Fruit fly (Drosophila melanogaster): Measurements from ENCODE around the gene CG2991.

CG2991 gene

dm6 chr2L:2872309-2872932 lies 15.5 kb downstream of the CG2991 start (continued):
- TF ChIP-seq lbe (GFP tag; optimal IDR thresholded peaks at IDR 0.05) (no peak), CG31441 (GFP tag; IDR thresholded peaks at IDR 0.05) (peak; percentile 28; the same call in 1 of the 2 replicates), seq (GFP tag; IDR thresholded peaks at IDR 0.05) (peak; percentile 46; the same call in 1 of the 2 replicates), Hand (GFP tag; optimal IDR thresholded peaks at IDR 0.05) (no peak), CG12155 (GFP tag; optimal IDR thresholded peaks at IDR 0.05) (no peak), esg (GFP tag; conservative IDR thresholded peaks at IDR 0.05) (0 out of 2 replicates have a peak, but pooled peaks have one; percentile 17), zen (tag; optimal IDR thresholded peaks at IDR 0.05) (no peak), twi (tag; optimal IDR thresholded peaks at IDR 0.05) (peak; percentile 4), tll (GFP tag; optimal IDR thresholded peaks at IDR 0.05) (no peak), chif (GFP tag; optimal IDR thresholded peaks at IDR 0.05) (no peak), slou (GFP tag; optimal IDR thresholded peaks at IDR 0.05) (no peak), CG5245 (GFP tag; optimal IDR thresholded peaks at IDR 0.05) (no peak), C15 (GFP tag; IDR thresholded peaks at IDR 0.05) (no peak), pum (GFP tag; optimal IDR thresholded peaks at IDR 0.05) (no peak), kni (GFP tag; optimal IDR thresholded peaks at IDR 0.05) (no peak), Dip3 (GFP tag; optimal IDR thresholded peaks at IDR 0.05) (no peak), unpg (GFP tag; optimal IDR thresholded peaks at IDR 0.05) (peak; percentile 12), CG11695 (GFP tag; IDR thresholded peaks at IDR 0.05) (peak; percentile 73), CG3838 (GFP tag; optimal IDR thresholded peaks at IDR 0.05) (no peak), trem (tag; optimal IDR thresholded peaks at IDR 0.05) (no peak), nerfin-1 (tag; optimal IDR thresholded peaks at IDR 0.05) (no peak), CG15073 (GFP tag; optimal IDR thresholded peaks at IDR 0.05) (no peak), CG15514 (GFP tag; optimal IDR thresholded peaks at IDR 0.05) (peak; percentile 57), CHES-1-like (GFP tag; optimal IDR thresholded peaks at IDR 0.05) (no peak), sqz (GFP tag; optimal IDR thresholded peaks at IDR 0.05) (peak; percentile 63), Abd-B (GFP tag; optimal IDR thresholded peaks at IDR 0.05) (no peak), Deaf1 (tag; optimal IDR thresholded peaks at IDR 0.05) (peak; percentile 26), her (GFP tag; optimal IDR thresholded peaks at IDR 0.05) (no peak), CG10267 (tag; optimal IDR thresholded peaks at IDR 0.05) (peak; percentile 5), CG18599 (GFP tag; optimal IDR thresholded peaks at IDR 0.05) (peak; percentile 78), CG10565 (GFP tag; optimal IDR thresholded peaks at IDR 0.05) (no peak), chn (GFP tag; optimal IDR thresholded peaks at IDR 0.05) (no peak), Bteb2 (GFP tag; optimal IDR thresholded peaks at IDR 0.05) (no peak), Nf-YA (GFP tag; IDR thresholded peaks at IDR 0.05) (no peak), CG3407 (GFP tag; optimal IDR thresholded peaks at IDR 0.05) (no peak), chm (GFP tag; IDR thresholded peaks at IDR 0.05) (0 out of 2 replicates have a peak, but pooled peaks have one; percentile 6), CG31224 (GFP tag; IDR thresholded peaks at IDR 0.05) (no peak), CG8924 (tag; optimal IDR thresholded peaks at IDR 0.05) (peak; percentile 41), tio (GFP tag; optimal IDR thresholded peaks at IDR 0.05) (no peak), HLH4C (GFP tag; IDR thresholded peaks at IDR 0.05; ENCODE audit: partially characterized antibody) (no peak), E2f1 (GFP tag; IDR thresholded peaks at IDR 0.05) (no peak), CG10979 (tag; optimal IDR thresholded peaks at IDR 0.05) (no peak), CG18619 (GFP tag; optimal IDR thresholded peaks at IDR 0.05) (peak; percentile 49), CG12236 (GFP tag; optimal IDR thresholded peaks at IDR 0.05) (no peak), Fer1 (GFP tag; optimal IDR thresholded peaks at IDR 0.05) (peak; percentile 56), CG13775 (GFP tag; optimal IDR thresholded peaks at IDR 0.05) (no peak), CG9932 (GFP tag; IDR thresholded peaks at IDR 0.05) (peak; percentile 35; the same call in 1 of the 2 replicates), CG8290 (GFP tag; optimal IDR thresholded peaks at IDR 0.05) (no peak), CG8290 (tag; optimal IDR thresholded peaks at IDR 0.05) (peak in 1 of 2 experiments; percentile 41), oc (tag; optimal IDR thresholded peaks at IDR 0.05) (no peak)

Data from whole organism, embryonic.